Worm (Caenorhabditis elegans): ENCODE data around the gene trh-1.
A peak's percentile ranks its signal among the peaks of the same experiment; 100 is the strongest.

trh-1 gene

DNA sequence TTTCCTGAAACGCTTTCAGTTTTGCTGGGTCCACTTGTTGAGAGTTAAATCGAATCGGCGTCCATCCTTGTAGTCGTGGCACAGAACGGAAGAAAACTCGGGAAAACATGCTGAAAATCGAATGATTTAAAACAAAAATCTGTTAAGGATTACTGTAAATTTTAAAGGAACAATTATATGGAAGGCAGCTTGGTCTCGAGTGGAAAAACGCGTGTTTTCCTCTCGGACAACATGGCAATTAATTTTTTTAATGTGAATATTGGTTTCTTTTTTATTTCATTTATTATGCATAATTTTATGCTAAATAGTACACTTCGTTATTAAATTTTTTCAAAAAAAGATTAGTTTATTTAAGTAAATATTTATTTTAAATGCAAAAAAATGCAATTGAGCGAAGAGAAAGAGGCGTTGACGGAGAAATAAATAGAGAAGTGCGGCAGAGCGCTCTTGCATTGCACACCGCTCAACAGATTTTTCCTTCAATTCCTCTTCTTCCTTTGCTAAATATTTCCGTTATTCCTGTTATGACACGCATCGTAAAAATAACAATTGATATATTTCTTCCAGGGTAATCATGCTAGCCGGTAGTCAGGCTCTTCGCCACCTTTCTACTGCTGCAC is 11.8 kb downstream of the trh-1 start, which contains the start of the genes C30H6.9 and dlat-2:
Gene C30H6.9 (minus strand): TSS at position 110 of the 620 bp plus-strand sequence.
Gene dlat-2 (plus strand): TSS at position 566 of the 620 bp plus-strand sequence.
- peak; percentile 85 for TF ChIP-seq lin-38 (GFP tag; IDR thresholded peaks at IDR 0.05)
- no peak for TF ChIP-seq tra-1 (GFP tag; IDR thresholded peaks at IDR 0.05)
- TF ChIP-seq dmd-8 (GFP tag; IDR thresholded peaks at IDR 0.05): no peak
- TF ChIP-seq lir-3 (tag; optimal IDR thresholded peaks at IDR 0.05): no peak
- no peak for TF ChIP-seq daf-19 (GFP tag; conservative IDR thresholded peaks at IDR 0.05)
- TF ChIP-seq lsy-2 (tag; optimal IDR thresholded peaks at IDR 0.05): peak in 1 of 2 experiments; percentile 43
- no peak for TF ChIP-seq nhr-25 (tag; optimal IDR thresholded peaks at IDR 0.05; ENCODE audit: borderline replicate concordance, insufficient read depth)
- TF ChIP-seq jun-1 (tag; optimal IDR thresholded peaks at IDR 0.05): no peak
- no peak for TF ChIP-seq ceh-62 (tag; optimal IDR thresholded peaks at IDR 0.05)
- TF ChIP-seq nhr-77 (tag; optimal IDR thresholded peaks at IDR 0.05): no peak
- no peak for TF ChIP-seq lin-15B (tag; optimal IDR thresholded peaks at IDR 0.05)
- peak; percentile 17 for TF ChIP-seq dve-1 (tag; optimal IDR thresholded peaks at IDR 0.05; ENCODE audit: insufficient read depth)
- no peak for TF ChIP-seq ceh-28 (tag; optimal IDR thresholded peaks at IDR 0.05)
- no peak for TF ChIP-seq daf-16 (GFP tag; optimal IDR thresholded peaks at IDR 0.05)
- peak; percentile 48 for TF ChIP-seq daf-16 (tag; optimal IDR thresholded peaks at IDR 0.05)
- peak; percentile 71 for TF ChIP-seq snpc-1.2 (GFP tag; IDR thresholded peaks at IDR 0.05)
- TF ChIP-seq dpl-1 (GFP tag; optimal IDR thresholded peaks at IDR 0.05): peak; percentile 50
- no peak for TF ChIP-seq ztf-11 (tag; optimal IDR thresholded peaks at IDR 0.05)
- no peak for TF ChIP-seq mdl-1 (tag; optimal IDR thresholded peaks at IDR 0.05)
- no peak for TF ChIP-seq set-16 (GFP tag; IDR thresholded peaks at IDR 0.05)
- TF ChIP-seq cey-2 (tag; optimal IDR thresholded peaks at IDR 0.05; ENCODE audit: borderline replicate concordance, insufficient read depth): no peak
- no peak for TF ChIP-seq lim-7 (GFP tag; IDR thresholded peaks at IDR 0.05)
- peak; percentile 24 for TF ChIP-seq mes-2 (tag; optimal IDR thresholded peaks at IDR 0.05; ENCODE audit: poor library complexity, severe bottlenecking)
- no peak for TF ChIP-seq daf-12 (tag; optimal IDR thresholded peaks at IDR 0.05)
- TF ChIP-seq nhr-28 (tag; optimal IDR thresholded peaks at IDR 0.05): peak; percentile 28
- TF ChIP-seq pha-4 (GFP tag; IDR thresholded peaks at IDR 0.05): no peak
- peak; percentile 40 for TF ChIP-seq pha-4 (tag; optimal IDR thresholded peaks at IDR 0.05)
- TF ChIP-seq unc-62 (GFP tag; optimal IDR thresholded peaks at IDR 0.05 in 1 of 2): no peak
- TF ChIP-seq unc-62 (tag; optimal IDR thresholded peaks at IDR 0.05): no peak
- TF ChIP-seq ZK337.2 (GFP tag; IDR thresholded peaks at IDR 0.05): no peak
- no peak for TF ChIP-seq hmg-1.1 (GFP tag; IDR thresholded peaks at IDR 0.05)
- TF ChIP-seq F26F4.8 (GFP tag; conservative IDR thresholded peaks at IDR 0.05): no peak

ce11 chrIV:17382029-17382428 is 13.6 kb downstream of the trh-1 start, which contains the start of gene C30H6.8:
Gene C30H6.8, plus strand, starts transcription at chrIV:17382329.
- TF ChIP-seq unc-62 (GFP tag; optimal IDR thresholded peaks at IDR 0.05 in 1 of 2): peak in 1 of 2 experiments; percentile 80
- no peak for TF ChIP-seq unc-62 (tag; optimal IDR thresholded peaks at IDR 0.05)
- TF ChIP-seq dve-1 (tag; optimal IDR thresholded peaks at IDR 0.05; ENCODE audit: insufficient read depth): no peak

DNA sequence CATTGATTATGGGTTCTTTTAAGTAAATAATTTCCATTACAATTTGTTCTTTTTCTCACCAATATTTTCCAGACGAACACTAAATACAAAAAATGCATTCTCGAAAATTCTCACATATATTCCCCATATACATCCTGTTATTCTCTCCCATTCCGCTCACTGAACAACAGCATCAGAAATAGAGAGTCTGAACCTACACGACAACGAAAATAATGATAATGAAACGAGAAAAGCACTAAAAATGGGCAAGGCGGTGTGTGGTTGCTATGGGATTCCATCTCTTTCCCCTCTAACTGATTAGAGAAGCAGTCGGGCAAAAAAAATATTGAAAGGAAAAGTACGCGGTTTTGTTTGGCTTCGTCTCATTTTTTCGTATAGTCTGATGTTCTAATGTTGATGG is 14.7 kb downstream of the trh-1 start, which contains the start of gene C30H6.12:
Gene C30H6.12 (plus strand): TSS at position 301 of the 400 bp plus-strand sequence.
- TF ChIP-seq unc-62 (GFP tag; optimal IDR thresholded peaks at IDR 0.05 in 1 of 2) (peak in 1 of 2 experiments; percentile 40), unc-62 (tag; optimal IDR thresholded peaks at IDR 0.05) (no peak), egl-43 (GFP tag; IDR thresholded peaks at IDR 0.05) (no peak), spr-3 (GFP tag; optimal IDR thresholded peaks at IDR 0.05) (no peak)

DNA sequence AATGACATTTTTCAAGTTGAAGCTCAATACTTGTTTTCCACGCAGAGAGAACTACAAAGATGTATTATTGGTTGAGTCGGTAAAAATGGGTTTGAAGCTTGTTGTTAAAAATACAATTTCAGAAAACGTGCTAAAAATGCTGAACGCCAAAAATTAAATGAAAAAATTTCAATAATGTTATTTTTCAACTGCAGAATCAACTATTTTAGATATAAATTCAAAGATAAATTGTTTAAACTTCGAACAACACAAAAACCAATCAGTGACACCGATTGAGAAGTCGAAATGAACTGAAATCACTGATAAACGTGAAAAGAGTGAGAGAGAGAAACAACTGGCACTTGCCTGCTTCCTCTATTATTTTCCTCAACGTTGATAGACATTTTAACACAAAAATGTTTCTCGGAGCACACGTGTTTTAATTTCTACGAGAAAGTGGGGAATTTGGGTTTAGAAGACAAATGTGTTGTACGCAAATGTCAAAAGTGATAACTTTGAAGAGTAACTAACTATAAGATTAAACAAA is 19.1 kb downstream of the trh-1 start, which contains the start of gene T02D1.8:
Gene T02D1.8 (minus strand): TSS at position 51 of the 526 bp plus-strand sequence.
- TF ChIP-seq dmd-6 (GFP tag; IDR thresholded peaks at IDR 0.05) (peak; percentile 75), zag-1 (tag; optimal IDR thresholded peaks at IDR 0.05) (no peak), ceh-28 (tag; optimal IDR thresholded peaks at IDR 0.05) (no peak), pqm-1 (tag; optimal IDR thresholded peaks at IDR 0.05) (peak; percentile 78), daf-16 (GFP tag; optimal IDR thresholded peaks at IDR 0.05) (no peak), daf-16 (tag; optimal IDR thresholded peaks at IDR 0.05) (peak; percentile 60), nhr-28 (tag; optimal IDR thresholded peaks at IDR 0.05) (peak; percentile 64), mxl-3 (GFP tag; optimal IDR thresholded peaks at IDR 0.05) (peak; percentile 74)
